Worm (Caenorhabditis elegans): ENCODE data around the gene srsx-12.

Gene srsx-12

ce11 chrV:4963606-4964005 is 17.2 kb downstream of the srsx-12 start:
- TF ChIP-seq ceh-45 (GFP tag; IDR thresholded peaks at IDR 0.05) (no peak), nfya-1 (tag; optimal IDR thresholded peaks at IDR 0.05) (no peak), fkh-6 (tag; optimal IDR thresholded peaks at IDR 0.05) (no peak), unc-55 (GFP tag; optimal IDR thresholded peaks at IDR 0.05) (no peak)

ce11 chrV:4962968-4963367 is 17.8 kb downstream of the srsx-12 start, which contains the start of gene tam-1:
tam-1 (minus strand) TSS chrV:4963102.
- TF ChIP-seq C38D4.7 (GFP tag; optimal IDR thresholded peaks at IDR 0.05) (no peak), F13H6.1 (tag; optimal IDR thresholded peaks at IDR 0.05) (no peak), unc-55 (GFP tag; optimal IDR thresholded peaks at IDR 0.05) (peak; percentile 13), unc-42 (tag; optimal IDR thresholded peaks at IDR 0.05) (peak; percentile 33), nhr-232 (tag; optimal IDR thresholded peaks at IDR 0.05) (no peak), ceh-9 (tag; optimal IDR thresholded peaks at IDR 0.05) (no peak), nfya-1 (tag; optimal IDR thresholded peaks at IDR 0.05) (peak; percentile 14), hlh-6 (tag; optimal IDR thresholded peaks at IDR 0.05) (no peak), ceh-48 (tag; optimal IDR thresholded peaks at IDR 0.05) (peak; percentile 27)

- TF ChIP-seq ceh-2 (tag; optimal IDR thresholded peaks at IDR 0.05) (no peak), ceh-24 (tag; optimal IDR thresholded peaks at IDR 0.05) (no peak), lim-6 (tag; optimal IDR thresholded peaks at IDR 0.05) (no peak), ceh-22 (tag; optimal IDR thresholded peaks at IDR 0.05) (no peak), elt-2 (tag; optimal IDR thresholded peaks at IDR 0.05) (no peak), ceh-48 (tag; optimal IDR thresholded peaks at IDR 0.05) (no peak), ceh-45 (GFP tag; IDR thresholded peaks at IDR 0.05) (no peak), che-1 (tag; optimal IDR thresholded peaks at IDR 0.05) (no peak), C38D4.7 (GFP tag; optimal IDR thresholded peaks at IDR 0.05) (no peak), ref-2 (tag; optimal IDR thresholded peaks at IDR 0.05) (no peak), C08G9.2 (tag; optimal IDR thresholded peaks at IDR 0.05) (no peak), lin-11 (tag; optimal IDR thresholded peaks at IDR 0.05) (no peak), rnt-1 (tag; optimal IDR thresholded peaks at IDR 0.05) (no peak), unc-86 (tag; optimal IDR thresholded peaks at IDR 0.05) (no peak), hlh-13 (GFP tag; optimal IDR thresholded peaks at IDR 0.05) (no peak), unc-55 (GFP tag; optimal IDR thresholded peaks at IDR 0.05) (no peak), tbx-7 (tag; optimal IDR thresholded peaks at IDR 0.05) (no peak)
Observed at ce11 chrV:4960686-4961085, 20.1 kb downstream of the srsx-12 start.

- no peak for TF ChIP-seq fkh-10 (GFP tag; optimal IDR thresholded peaks at IDR 0.05)
- no peak for TF ChIP-seq fkh-6 (tag; optimal IDR thresholded peaks at IDR 0.05)
- no peak for TF ChIP-seq hlh-15 (tag; optimal IDR thresholded peaks at IDR 0.05)
- TF ChIP-seq ceh-24 (tag; optimal IDR thresholded peaks at IDR 0.05): no peak
- no peak for TF ChIP-seq unc-42 (tag; optimal IDR thresholded peaks at IDR 0.05)
- no peak for TF ChIP-seq pag-3 (tag; optimal IDR thresholded peaks at IDR 0.05; ENCODE audit: borderline replicate concordance)
- no peak for TF ChIP-seq npax-4 (tag; optimal IDR thresholded peaks at IDR 0.05)
- TF ChIP-seq nfya-1 (tag; optimal IDR thresholded peaks at IDR 0.05): no peak
- no peak for TF ChIP-seq sox-4 (tag; optimal IDR thresholded peaks at IDR 0.05)
- TF ChIP-seq ama-1 (optimal IDR thresholded peaks at IDR 0.05): no peak
- no peak for TF ChIP-seq Y22D7AL.16 (tag; optimal IDR thresholded peaks at IDR 0.05)
- no peak for TF ChIP-seq nhr-232 (tag; optimal IDR thresholded peaks at IDR 0.05)
- TF ChIP-seq sdc-2 (tag; optimal IDR thresholded peaks at IDR 0.05): no peak
- no peak for TF ChIP-seq ceh-30 (tag; optimal IDR thresholded peaks at IDR 0.05)
- no peak for TF ChIP-seq hlh-13 (GFP tag; optimal IDR thresholded peaks at IDR 0.05)
- no peak for TF ChIP-seq ceh-18 (tag; optimal IDR thresholded peaks at IDR 0.05)
- no peak for TF ChIP-seq odd-2 (tag; optimal IDR thresholded peaks at IDR 0.05)
- no peak for TF ChIP-seq ceh-2 (tag; optimal IDR thresholded peaks at IDR 0.05)
- TF ChIP-seq elt-2 (tag; optimal IDR thresholded peaks at IDR 0.05): no peak
Observed at ce11 chrV:4957619-4958018, 23.2 kb downstream of the srsx-12 start.

- no peak for TF ChIP-seq pax-1 (tag; optimal IDR thresholded peaks at IDR 0.05)
- TF ChIP-seq K02D7.2 (tag; optimal IDR thresholded peaks at IDR 0.05): no peak
- TF ChIP-seq elt-4 (tag; optimal IDR thresholded peaks at IDR 0.05): no peak
- no peak for TF ChIP-seq hlh-30 (tag; optimal IDR thresholded peaks at IDR 0.05; ENCODE audit: insufficient read depth)
- TF ChIP-seq dmd-4 (tag; optimal IDR thresholded peaks at IDR 0.05; ENCODE audit: borderline replicate concordance): no peak
- no peak for TF ChIP-seq odd-2 (tag; optimal IDR thresholded peaks at IDR 0.05)
- TF ChIP-seq nfya-1 (tag; optimal IDR thresholded peaks at IDR 0.05): no peak
- no peak for TF ChIP-seq madf-2 (tag; optimal IDR thresholded peaks at IDR 0.05)
- no peak for TF ChIP-seq fkh-6 (tag; optimal IDR thresholded peaks at IDR 0.05)
Observed at ce11 chrV:4956529-4956928, 24.2 kb downstream of the srsx-12 start, which contains the start of gene str-208. str-208 (plus strand) TSS chrV:4956829.

All from whole organism, late embryonic.